Worm (Caenorhabditis elegans) whole organism, dauer: ENCODE measurements around the gene Y53F4B.11.

Source experiments
- unc-62 ChIP-seq: sonication (generic microtip); optimal IDR thresholded peaks from 2 replicates; lab custom pipeline; 2017; ENCODE audit warnings: missing biosample characterization, missing genetic modification reagents, missing genetic modification characterization

The Y53F4B.11 gene

DNA sequence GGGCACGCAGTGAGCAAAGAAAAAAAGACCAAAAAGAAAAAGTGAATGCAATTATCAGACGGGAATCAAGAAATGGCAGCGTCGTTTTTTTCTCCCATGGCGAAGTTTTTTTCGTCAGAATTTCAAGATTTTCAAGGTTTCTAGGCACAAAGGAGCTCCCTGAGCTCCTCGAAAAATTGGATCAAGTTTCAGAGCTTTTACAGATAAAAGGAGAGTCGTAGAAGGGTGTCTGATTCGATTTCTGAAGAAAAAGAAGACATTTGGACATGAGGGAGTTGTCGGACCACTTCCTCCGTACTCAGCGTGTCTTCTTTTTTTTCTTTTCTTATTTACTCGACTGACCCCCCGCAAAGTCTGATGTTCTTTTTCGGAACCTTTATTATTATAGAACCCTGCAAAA, 5.1 kb downstream of the Y53F4B.11 start:
- no peak for TF ChIP-seq unc-62 (GFP tag; lab: Kevin White, UChicago)

DNA sequence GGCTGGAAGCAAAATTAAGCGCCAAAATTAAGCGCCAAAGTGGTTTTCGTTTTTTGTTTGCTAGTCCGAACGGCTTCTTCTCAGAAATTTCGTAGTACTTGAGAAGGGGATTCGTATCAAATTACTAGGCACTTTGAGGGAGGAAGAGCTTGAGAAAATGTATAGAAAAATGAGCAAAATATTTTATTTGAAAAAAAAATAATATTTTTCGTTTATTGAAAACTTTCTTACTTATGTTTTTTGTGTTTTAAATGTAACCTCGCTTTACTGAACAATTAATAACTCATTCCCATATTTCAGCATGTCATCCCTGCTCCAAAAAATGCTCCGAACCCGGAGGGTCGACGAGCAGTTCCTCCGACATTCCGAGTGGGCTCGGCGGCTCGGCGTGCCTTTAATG, 8.4 kb downstream of the Y53F4B.11 start, which contains the start of gene Y53F4B.12:
Gene Y53F4B.12, plus strand, starts transcription at position 301 of the 400 bp plus-strand sequence.
- TF ChIP-seq unc-62 (GFP tag; lab: Kevin White, UChicago), result no peak

DNA sequence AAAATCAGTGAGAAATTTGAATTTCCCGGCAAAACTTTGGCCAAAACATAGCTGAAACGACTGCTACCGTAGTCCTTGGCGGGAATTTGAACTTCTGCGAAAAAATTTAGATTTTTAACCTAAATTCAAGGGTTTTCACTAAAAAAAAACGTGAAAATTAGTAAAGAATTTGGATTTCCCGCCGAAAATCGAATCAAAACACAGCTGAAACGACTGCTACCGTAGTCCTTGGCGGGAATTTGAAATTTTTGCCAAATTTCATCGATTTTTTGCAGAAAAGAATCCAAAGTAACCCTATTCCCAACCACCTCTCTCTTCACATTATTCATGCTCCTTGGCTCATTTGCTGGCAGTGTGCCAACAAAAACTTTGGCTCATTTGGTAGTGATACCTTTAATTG, 14.6 kb downstream of the Y53F4B.11 start:
- no peak for TF ChIP-seq unc-62 (GFP tag; lab: Kevin White, UChicago)

DNA sequence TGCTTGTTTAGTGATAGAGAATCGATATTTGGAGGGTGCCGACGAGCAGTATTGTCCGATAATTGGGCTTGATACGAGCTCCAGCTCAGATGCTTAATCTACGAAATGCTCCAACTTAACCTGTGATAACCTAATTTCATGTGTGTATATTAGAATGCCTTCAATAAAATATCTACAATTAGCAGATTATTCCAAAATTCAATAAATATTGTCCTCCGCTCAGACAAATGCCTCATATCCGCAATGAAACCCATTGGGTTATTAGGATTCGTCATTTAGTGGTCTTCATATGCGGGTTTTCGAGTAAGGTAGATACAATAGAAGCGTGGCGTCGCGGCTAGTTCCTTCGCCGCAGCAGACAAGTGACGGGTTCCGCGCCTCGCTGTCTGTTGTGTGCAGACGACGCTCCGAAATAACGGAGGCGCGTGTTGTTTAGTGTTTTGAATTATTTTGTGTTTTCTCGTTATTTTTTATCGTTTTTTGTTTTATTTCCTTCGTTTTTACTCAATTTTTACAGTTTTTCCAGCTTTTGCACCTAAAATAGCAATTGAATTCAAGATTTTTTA, 15.1 kb downstream of the Y53F4B.11 start, which contains the start of gene cmtr-1:
Gene cmtr-1, plus strand, starts transcription at position 516 of the 566 bp plus-strand sequence.
- no peak for TF ChIP-seq unc-62 (GFP tag; lab: Kevin White, UChicago)

DNA sequence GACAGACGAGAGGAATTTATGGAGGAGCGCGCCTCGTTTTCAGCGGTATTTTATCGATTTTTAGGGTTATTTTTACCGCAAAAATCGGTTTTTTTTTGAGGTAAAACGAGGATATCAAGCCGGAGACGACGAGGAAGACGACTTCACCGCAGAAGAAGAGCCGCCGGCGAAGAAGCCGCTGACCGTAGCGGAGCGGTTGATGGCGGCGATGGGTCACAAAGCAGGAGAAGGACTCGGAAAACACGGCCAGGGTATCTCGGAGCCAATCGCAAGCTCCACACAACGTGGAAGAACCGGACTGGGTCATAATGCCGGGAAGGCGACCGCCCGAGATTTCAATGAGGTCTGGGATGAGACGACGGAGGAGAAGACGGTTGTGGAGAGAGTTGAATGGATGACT, 15.8 kb downstream of the Y53F4B.11 start:
- TF ChIP-seq unc-62 (GFP tag; lab: Kevin White, UChicago), result no peak

DNA sequence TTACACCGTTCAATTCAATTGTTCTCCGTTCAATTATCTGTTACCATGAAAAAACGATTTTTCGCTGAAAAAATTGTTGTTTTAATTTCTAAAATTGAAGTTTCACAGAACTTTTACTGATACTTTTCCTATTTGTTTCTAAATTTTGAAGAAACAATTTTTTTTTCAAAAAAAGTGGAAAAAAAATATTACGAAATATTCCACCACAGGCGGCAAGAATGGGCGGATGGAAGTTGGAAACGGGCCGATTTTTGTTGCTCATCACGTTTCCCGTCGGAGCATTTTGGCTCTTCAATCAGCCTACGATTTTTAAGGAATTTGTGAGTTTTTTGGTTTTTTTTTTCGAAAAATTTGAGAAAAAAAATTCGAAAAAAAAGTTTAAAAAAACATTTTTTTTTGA, 27.2 kb downstream of the Y53F4B.11 start, which contains the start of gene Y53F4B.14:
Gene Y53F4B.14, plus strand, starts transcription at position 210 of the 400 bp plus-strand sequence.
- no peak for TF ChIP-seq unc-62 (GFP tag; lab: Kevin White, UChicago)

DNA sequence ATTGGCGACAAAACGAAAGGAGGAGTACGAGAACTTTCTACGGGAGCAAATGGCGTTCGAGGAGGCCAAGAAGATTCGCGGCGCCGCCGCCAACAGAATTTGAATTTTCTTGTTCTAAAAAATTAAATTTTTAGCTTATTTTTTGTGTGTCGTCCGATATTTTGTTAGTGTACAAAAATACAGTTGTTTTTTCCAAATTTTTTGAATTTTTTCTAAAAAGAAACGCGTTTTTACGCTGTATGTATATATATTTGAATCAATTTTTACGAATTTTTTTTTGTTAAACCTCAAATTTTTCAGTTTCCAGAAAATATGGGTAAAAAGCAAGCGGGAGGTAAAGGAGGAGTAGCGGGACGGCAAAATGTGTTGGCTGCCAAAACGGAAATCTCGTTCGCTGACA, 28.6 kb downstream of the Y53F4B.11 start, which contains the start of gene trip-4:
Gene trip-4, plus strand, starts transcription at position 301 of the 400 bp plus-strand sequence.
- TF ChIP-seq unc-62 (GFP tag; lab: Kevin White, UChicago), result no peak

DNA sequence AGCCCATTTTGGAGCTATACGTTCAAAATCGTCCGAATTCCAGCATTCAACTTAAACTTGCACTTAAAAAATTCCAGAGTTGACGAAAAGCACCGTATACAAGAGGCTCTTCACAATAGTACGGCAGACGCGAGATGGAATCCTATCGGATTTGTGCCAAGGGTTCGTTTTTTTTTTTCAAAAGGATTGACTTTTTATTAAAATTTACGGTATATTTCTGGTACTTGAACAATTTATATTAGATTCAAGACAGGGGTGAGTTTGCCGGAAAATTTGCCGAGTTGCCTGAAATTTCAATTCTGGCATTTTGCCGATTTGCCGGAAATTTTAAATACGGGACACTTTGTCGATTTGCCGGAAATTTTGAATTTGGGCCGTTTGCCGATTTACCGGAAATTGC, 31.8 kb downstream of the Y53F4B.11 start:
- no peak for TF ChIP-seq unc-62 (GFP tag; lab: Kevin White, UChicago)

DNA sequence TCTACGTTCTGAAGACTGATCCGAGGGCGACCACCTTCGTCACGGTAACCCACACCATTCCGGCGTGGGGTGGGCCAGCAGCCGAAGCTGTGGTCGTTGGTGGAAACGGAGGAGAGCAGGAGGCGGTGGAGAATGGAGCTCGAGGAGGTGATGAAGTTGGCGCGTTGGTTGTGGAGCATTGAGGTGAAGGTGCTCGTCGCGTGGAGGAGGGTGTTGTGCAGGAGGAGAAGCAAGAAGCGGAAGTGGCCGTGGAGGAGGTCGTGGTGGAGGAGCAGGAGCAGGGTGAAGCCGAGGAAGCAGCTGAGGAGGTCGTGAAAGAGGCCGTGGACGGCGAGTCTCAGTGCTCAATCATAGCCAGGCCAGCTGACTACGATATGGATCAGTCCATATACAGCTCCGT, 47.7 kb downstream of the Y53F4B.11 start, which contains the start of gene Y53F4B.17:
Gene Y53F4B.17, plus strand, starts transcription at position 375 of the 400 bp plus-strand sequence.
- no peak for TF ChIP-seq unc-62 (GFP tag; lab: Kevin White, UChicago)
